Fruit fly (Drosophila melanogaster): ENCODE results near the gene tos.

Gene tos

DNA sequence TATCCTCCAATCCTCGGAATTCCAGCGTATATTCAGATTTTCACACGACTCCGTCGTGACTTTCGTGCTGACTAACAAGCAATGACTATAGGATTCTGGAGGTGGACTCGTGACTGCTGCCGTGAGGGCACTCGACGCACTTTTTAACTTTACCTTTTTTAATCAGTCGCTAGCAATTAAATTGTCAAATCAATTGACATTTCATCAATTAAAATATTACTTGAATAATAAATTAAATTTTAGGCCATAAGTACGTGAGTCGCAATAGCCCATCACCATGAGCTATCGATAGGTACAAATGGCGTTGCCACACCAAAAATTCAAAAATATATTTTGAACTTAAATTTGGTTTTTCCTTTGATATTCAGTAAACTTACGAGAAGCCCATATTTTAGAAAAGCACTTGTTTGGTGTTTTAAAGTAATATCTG, 23.8 kb upstream of the tos start, which contains the start of gene Jwa (continued):
- TF ChIP-seq CG5245 (GFP tag; optimal IDR thresholded peaks at IDR 0.05) (peak; percentile 62), CG1233 (GFP tag; optimal IDR thresholded peaks at IDR 0.05) (peak; percentile 62), CG9437 (GFP tag; optimal IDR thresholded peaks at IDR 0.05) (peak; percentile 84), NC2β (GFP tag; optimal IDR thresholded peaks at IDR 0.05) (peak; percentile 96), cas (GFP tag; IDR thresholded peaks at IDR 0.05) (peak; percentile 92), hbn (GFP tag; IDR thresholded peaks at IDR 0.05; ENCODE audit: partially characterized antibody) (peak; percentile 100), CG7963 (GFP tag; IDR thresholded peaks at IDR 0.05; ENCODE audit: partially characterized antibody) (peak; percentile 93), sima (GFP tag; optimal IDR thresholded peaks at IDR 0.05) (peak; percentile 56), sim (GFP tag; IDR thresholded peaks at IDR 0.05) (peak; percentile 63; the same call in 1 of the 2 replicates), CG6654 (GFP tag; optimal IDR thresholded peaks at IDR 0.05) (peak; percentile 37), CG11093 (GFP tag; IDR thresholded peaks at IDR 0.05) (peak; percentile 78; the same call in 2 of the 3 replicates), row (GFP tag; IDR thresholded peaks at IDR 0.05) (peak; percentile 99), CG7357 (GFP tag; IDR thresholded peaks at IDR 0.05) (peak; percentile 81), CG31441 (GFP tag; IDR thresholded peaks at IDR 0.05) (peak; percentile 75), TFAM (GFP tag; optimal IDR thresholded peaks at IDR 0.05) (no peak), B-H2 (GFP tag; optimal IDR thresholded peaks at IDR 0.05) (peak; percentile 94), Dek (tag; optimal IDR thresholded peaks at IDR 0.05) (peak; percentile 95), CG14667 (GFP tag; IDR thresholded peaks at IDR 0.05) (peak; percentile 80), slbo (GFP tag; IDR thresholded peaks at IDR 0.05) (peak; percentile 98), ap (GFP tag; IDR thresholded peaks at IDR 0.05) (peak; percentile 94), btn (GFP tag; optimal IDR thresholded peaks at IDR 0.05) (peak; percentile 31), chn (GFP tag; optimal IDR thresholded peaks at IDR 0.05) (peak; percentile 95), CG11456 (GFP tag; IDR thresholded peaks at IDR 0.05) (peak; percentile 90), gce (GFP tag; IDR thresholded peaks at IDR 0.05) (0 out of 3 replicates have a peak, but pooled peaks have one; percentile 35), sens-2 (GFP tag; IDR thresholded peaks at IDR 0.05) (peak; percentile 86), tap (tag; optimal IDR thresholded peaks at IDR 0.05) (peak; percentile 39), chif (GFP tag; optimal IDR thresholded peaks at IDR 0.05) (peak; percentile 94), corto (GFP tag; optimal IDR thresholded peaks at IDR 0.05) (peak; percentile 22), CG1647 (GFP tag; optimal IDR thresholded peaks at IDR 0.05) (peak; percentile 84), CG9215 (GFP tag; IDR thresholded peaks at IDR 0.05) (peak; percentile 92), HmgZ (tag; optimal IDR thresholded peaks at IDR 0.05) (peak; percentile 97), NC2α (GFP tag; optimal IDR thresholded peaks at IDR 0.05) (peak; percentile 43), run (tag; optimal IDR thresholded peaks at IDR 0.05) (peak; percentile 31), Lpt (GFP tag; optimal IDR thresholded peaks at IDR 0.05) (no peak), Abd-B (GFP tag; optimal IDR thresholded peaks at IDR 0.05) (peak; percentile 94), pfk (GFP tag; optimal IDR thresholded peaks at IDR 0.05) (no peak), CG13624 (GFP tag; optimal IDR thresholded peaks at IDR 0.05) (peak; percentile 87), CG2116 (GFP tag; optimal IDR thresholded peaks at IDR 0.05) (peak; percentile 81), CG5180 (GFP tag; optimal IDR thresholded peaks at IDR 0.05) (peak; percentile 43), CG15073 (GFP tag; optimal IDR thresholded peaks at IDR 0.05) (peak; percentile 80), CG31388 (GFP tag; optimal IDR thresholded peaks at IDR 0.05) (peak; percentile 68), CG9876 (GFP tag; optimal IDR thresholded peaks at IDR 0.05) (peak; percentile 87), CG18011 (GFP tag; optimal IDR thresholded peaks at IDR 0.05) (peak; percentile 90), kah (GFP tag; optimal IDR thresholded peaks at IDR 0.05) (no peak), CG30020 (tag; optimal IDR thresholded peaks at IDR 0.05) (peak; percentile 85), sob (GFP tag; IDR thresholded peaks at IDR 0.05) (peak; percentile 95), CG12071 (GFP tag; optimal IDR thresholded peaks at IDR 0.05) (no peak), Taf1 (GFP tag; IDR thresholded peaks at IDR 0.05) (peak; percentile 88), CG13775 (GFP tag; optimal IDR thresholded peaks at IDR 0.05) (peak; percentile 97), CTCF (GFP tag; optimal IDR thresholded peaks at IDR 0.05) (no peak), ewg (GFP tag; optimal IDR thresholded peaks at IDR 0.05) (peak; percentile 84), fd96Cb (tag; optimal IDR thresholded peaks at IDR 0.05) (peak; percentile 87)

Measured in whole organism, embryonic.